Worm (Caenorhabditis elegans): ENCODE measurements around the gene gpd-2.

DNA sequence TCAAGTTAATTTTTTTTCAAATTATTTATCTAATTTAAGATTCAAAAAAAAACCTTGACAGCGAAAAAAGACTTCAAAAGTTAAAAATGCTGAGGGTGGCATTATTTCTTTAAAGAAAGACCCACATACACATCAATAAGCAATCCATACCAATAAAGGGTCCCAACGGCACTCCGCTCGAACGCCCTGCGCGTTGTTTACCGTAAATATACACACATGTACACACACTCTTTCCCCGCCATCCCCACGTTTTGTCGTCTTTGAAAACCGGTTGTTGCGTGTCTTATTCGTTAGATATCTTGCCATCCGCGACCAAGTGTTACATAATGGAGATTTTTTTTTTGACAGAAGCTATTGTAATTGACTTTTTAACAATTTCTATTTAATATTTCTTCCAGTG lies 45.1 kb upstream of the gpd-2 start, which contains the start of gene gcc-1:
- TF ChIP-seq tbx-11 (GFP tag; IDR thresholded peaks at IDR 0.05) (no peak), hmbx-1 (tag; optimal IDR thresholded peaks at IDR 0.05) (no peak), flt-1 (GFP tag; IDR thresholded peaks at IDR 0.05) (0 out of 2 replicates have a peak, but pooled peaks have one; percentile 9), hmg-4 (GFP tag; optimal IDR thresholded peaks at IDR 0.05) (no peak), tbx-37 (GFP tag; conservative IDR thresholded peaks at IDR 0.05) (0 out of 2 replicates have a peak, but pooled peaks have one; percentile 21), ama-1 (optimal IDR thresholded peaks at IDR 0.05) (no peak), hnd-1 (tag; optimal IDR thresholded peaks at IDR 0.05) (no peak), B0310.2 (tag; optimal IDR thresholded peaks at IDR 0.05) (no peak), aly-1 (tag; optimal IDR thresholded peaks at IDR 0.05) (no peak), ets-7 (tag; optimal IDR thresholded peaks at IDR 0.05) (no peak), F13C5.2 (tag; optimal IDR thresholded peaks at IDR 0.05) (no peak)
